Worm (Caenorhabditis elegans) whole organism, late embryonic: ENCODE data around the gene T05H10.8.

Experiments
- C08G9.2 ChIP-seq: sonication (generic microtip); optimal IDR thresholded peaks from 2 replicates; lab custom pipeline; 2016; ENCODE audit warnings: mild to moderate bottlenecking, missing genetic modification characterization, moderate library complexity, missing compliant biosample characterization
- T23F11.4 ChIP-seq: fragments of 200-800 bp; sonication (Bioruptor generic); optimal IDR thresholded peaks from 2 replicates; lab custom pipeline; 2018; ENCODE audit warnings: mild to moderate bottlenecking, missing genetic modification characterization, missing compliant biosample characterization
- ama-1 ChIP-seq: fragments of 150-350 bp; optimal IDR thresholded peaks from 2 replicates; lab custom pipeline; 2014
- ceh-14 ChIP-seq: sonication (generic microtip); optimal IDR thresholded peaks from 2 replicates; lab custom pipeline; 2016; ENCODE audit warnings: missing genotype, missing genetic modification characterization, missing compliant biosample characterization
- ceh-19 ChIP-seq: fragments of 200-800 bp; sonication (Bioruptor generic); optimal IDR thresholded peaks from 2 replicates; lab custom pipeline; 2018; ENCODE audit warnings: mild to moderate bottlenecking, missing genetic modification characterization, missing compliant biosample characterization
- ceh-2 ChIP-seq: sonication (generic microtip); optimal IDR thresholded peaks from 2 replicates; lab custom pipeline; 2016; ENCODE audit warnings: missing genotype, missing genetic modification characterization, missing compliant biosample characterization
- ceh-22 ChIP-seq: sonication (generic microtip); optimal IDR thresholded peaks from 2 replicates; lab custom pipeline; 2017; ENCODE audit warnings: missing biosample characterization, missing genetic modification characterization
- ceh-30 ChIP-seq: fragments of 150-350 bp; optimal IDR thresholded peaks from 2 replicates; lab custom pipeline; 2014; ENCODE audit warnings: missing biosample characterization, missing genetic modification characterization
- ceh-31 ChIP-seq: sonication (generic microtip); optimal IDR thresholded peaks from 2 replicates; lab custom pipeline; 2016; ENCODE audit warnings: missing genetic modification characterization, missing compliant biosample characterization
- ceh-45 ChIP-seq: fragments of 200-800 bp; sonication (Bioruptor generic); IDR thresholded peaks from 2 replicates; pipeline ENCODE4 v1.3.6; 2022; ENCODE audit warnings: missing genetic modification reagents, missing genetic modification characterization, missing compliant biosample characterization
- ceh-48 ChIP-seq: sonication (generic microtip); optimal IDR thresholded peaks from 2 replicates; lab custom pipeline; 2016; ENCODE audit warnings: missing genetic modification characterization, inconsistent platforms, missing compliant biosample characterization
- ceh-6 ChIP-seq: fragments of 200-800 bp; sonication (Bioruptor generic); optimal IDR thresholded peaks from 2 replicates; lab custom pipeline; 2018; ENCODE audit warnings: mild to moderate bottlenecking, missing genetic modification characterization, missing compliant biosample characterization
- che-1 ChIP-seq: sonication (generic microtip); optimal IDR thresholded peaks from 2 replicates; lab custom pipeline; 2016; ENCODE audit warnings: mild to moderate bottlenecking, missing genetic modification characterization, missing compliant biosample characterization
- dve-1 ChIP-seq: sonication (generic microtip); optimal IDR thresholded peaks from 2 replicates; lab custom pipeline; 2017; ENCODE audit warnings: antibody characterized with exemption, mild to moderate bottlenecking, missing genetic modification characterization, missing compliant biosample characterization
- fax-1 ChIP-seq: sonication (generic microtip); optimal IDR thresholded peaks from 2 replicates; lab custom pipeline; 2016; ENCODE audit warnings: missing genotype, missing genetic modification characterization, missing compliant biosample characterization
- fkh-10 ChIP-seq: fragments of 150-350 bp; optimal IDR thresholded peaks from 2 replicates; lab custom pipeline; 2014; ENCODE audit warnings: missing biosample characterization, missing genetic modification reagents, missing genetic modification characterization
- gmeb-2 ChIP-seq: sonication (generic microtip); optimal IDR thresholded peaks from 2 replicates; lab custom pipeline; 2016; ENCODE audit warnings: missing genetic modification characterization, inconsistent platforms, missing compliant biosample characterization
- hlh-13 ChIP-seq: fragments of 200-800 bp; sonication (Bioruptor generic); optimal IDR thresholded peaks from 2 replicates; lab custom pipeline; 2018; ENCODE audit warnings: mild to moderate bottlenecking, missing genetic modification characterization, missing compliant biosample characterization
- hlh-8 ChIP-seq: sonication (generic microtip); optimal IDR thresholded peaks from 2 replicates; lab custom pipeline; 2016; ENCODE audit warnings: missing genotype, missing genetic modification characterization, missing compliant biosample characterization
- lim-6 ChIP-seq: sonication (generic microtip); optimal IDR thresholded peaks from 2 replicates; lab custom pipeline; 2016; ENCODE audit warnings: missing genetic modification characterization, missing compliant biosample characterization
- mec-3 ChIP-seq: sonication (generic microtip); optimal IDR thresholded peaks from 2 replicates; lab custom pipeline; 2016; ENCODE audit warnings: borderline replicate concordance, missing genetic modification characterization, missing compliant biosample characterization
- nhr-11 ChIP-seq: fragments of 150-350 bp; optimal IDR thresholded peaks from 2 replicates; lab custom pipeline; 2014; ENCODE audit warnings: missing biosample characterization, missing genetic modification characterization
- nhr-232 ChIP-seq: sonication (generic microtip); optimal IDR thresholded peaks from 2 replicates; lab custom pipeline; 2016; ENCODE audit warnings: missing genetic modification characterization, missing compliant biosample characterization
- npax-4 ChIP-seq: sonication (generic microtip); optimal IDR thresholded peaks from 2 replicates; lab custom pipeline; 2016; ENCODE audit warnings: missing genetic modification characterization, missing compliant biosample characterization
- pat-9 ChIP-seq: fragments of 200-800 bp; sonication (Bioruptor generic); optimal IDR thresholded peaks from 2 replicates; lab custom pipeline; 2018; ENCODE audit warnings: mild to moderate bottlenecking, missing genetic modification characterization, moderate library complexity, missing compliant biosample characterization
- pax-1 ChIP-seq: fragments of 150-350 bp; optimal IDR thresholded peaks from 2 replicates; lab custom pipeline; 2014; ENCODE audit warnings: missing biosample characterization, missing genetic modification characterization
- pha-4 ChIP-seq: fragments of 150-350 bp; optimal IDR thresholded peaks from 2 replicates; lab custom pipeline; 2018; ENCODE audit warnings: missing biosample characterization, missing genetic modification reagents, missing genetic modification characterization
- ref-2 ChIP-seq: sonication (generic microtip); optimal IDR thresholded peaks from 2 replicates; lab custom pipeline; 2016; ENCODE audit warnings: missing genetic modification characterization, missing compliant biosample characterization
- rnt-1 ChIP-seq: sonication (generic microtip); optimal IDR thresholded peaks from 2 replicates; lab custom pipeline; 2016; ENCODE audit warnings: missing genetic modification characterization, missing compliant biosample characterization
- sdc-2 ChIP-seq: sonication (generic microtip); optimal IDR thresholded peaks from 2 replicates; lab custom pipeline; 2016; ENCODE audit warnings: missing genotype, missing genetic modification characterization, missing compliant biosample characterization
- tbx-2 ChIP-seq: sonication (generic microtip); optimal IDR thresholded peaks from 2 replicates; lab custom pipeline; 2016; ENCODE audit warnings: missing genetic modification characterization, missing compliant biosample characterization
- tbx-7 ChIP-seq: sonication (generic microtip); optimal IDR thresholded peaks from 2 replicates; lab custom pipeline; 2016; ENCODE audit warnings: missing genotype, missing genetic modification characterization, missing compliant biosample characterization
- unc-3 ChIP-seq, 2 experiments: fragments of 200-800 bp in 1 of 2; sonication (Bioruptor generic) in 1 of 2; sonication (generic microtip) in 1 of 2; conservative IDR thresholded peaks in 1 of 2; optimal IDR thresholded peaks in 1 of 2; 2 replicates each; pipeline versions ENCODE4 v1.3.6 to Lab custom; 2016 to 2022; ENCODE audit warnings: missing compliant biosample characterization in 2 of 2, missing genetic modification characterization in 2 of 2, missing genetic modification reagents in 1 of 2
- unc-55 ChIP-seq: sonication (generic microtip); optimal IDR thresholded peaks from 2 replicates; lab custom pipeline; 2017; ENCODE audit warnings: missing biosample characterization, missing genetic modification reagents, missing genetic modification characterization
- unc-86 ChIP-seq: sonication (generic microtip); optimal IDR thresholded peaks from 2 replicates; lab custom pipeline; 2016; ENCODE audit warnings: missing genetic modification characterization, missing compliant biosample characterization
- ztf-16 ChIP-seq: sonication (generic microtip); optimal IDR thresholded peaks from 2 replicates; lab custom pipeline; 2017; ENCODE audit warnings: missing genetic modification characterization, missing compliant biosample characterization

The T05H10.8 gene

DNA sequence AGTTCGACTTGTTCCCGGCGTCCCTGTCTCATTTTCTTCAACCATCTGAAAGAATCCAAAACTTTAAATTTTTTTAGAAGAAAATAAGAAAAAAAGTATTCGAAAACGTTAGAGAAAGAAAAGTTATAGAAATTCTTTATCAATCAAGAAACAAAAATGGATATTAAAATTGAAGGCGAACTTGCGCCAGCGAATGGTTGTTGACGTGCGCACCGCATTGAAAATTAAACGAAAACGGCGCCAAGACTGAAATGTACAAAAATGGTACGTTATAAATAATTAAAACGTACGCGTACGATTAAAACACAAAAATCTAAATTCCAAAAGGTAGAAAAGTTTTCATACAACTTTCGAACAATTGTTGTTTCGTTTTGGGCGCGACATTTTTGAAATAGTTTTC, 27.9 kb downstream of the T05H10.8 start, which contains the start of gene K02C4.3 (continued):
- TF ChIP-seq nhr-232 (tag; lab: Kevin White, UChicago) (no peak), pha-4 (tag; lab: Kevin White, UChicago) (no peak)

DNA sequence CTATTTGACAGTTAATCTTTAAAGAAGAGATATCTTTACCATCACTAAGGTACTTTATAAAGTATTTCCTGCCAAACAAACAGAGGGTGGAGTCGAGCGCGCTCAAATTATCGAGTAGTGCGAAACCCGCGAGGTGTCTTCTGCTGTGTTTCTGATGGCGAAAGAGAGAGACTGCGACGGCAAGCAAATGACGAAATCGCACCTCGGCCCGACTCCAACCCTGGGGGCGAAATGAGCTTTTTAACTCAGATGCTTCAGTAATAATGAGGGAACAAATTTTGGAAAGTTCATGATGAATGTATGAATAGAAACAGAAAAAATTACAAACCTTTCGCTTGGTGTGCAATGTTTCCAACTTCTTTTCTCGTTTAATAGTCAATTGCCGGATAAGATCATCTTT, 32.7 kb downstream of the T05H10.8 start:
- no peak for TF ChIP-seq sdc-2
- TF ChIP-seq ref-2 (tag; lab: Kevin White, UChicago): peak; percentile 4
- peak; percentile 56 for TF ChIP-seq dve-1
- TF ChIP-seq hlh-13 (GFP tag; lab: Kevin White, UChicago): no peak
- no peak for TF ChIP-seq ceh-22 (tag; lab: Kevin White, UChicago)
- no peak for TF ChIP-seq fkh-10
- TF ChIP-seq pax-1 (tag; lab: Kevin White, UChicago): no peak
- TF ChIP-seq ceh-19: no peak
- TF ChIP-seq unc-86 (tag; lab: Kevin White, UChicago): no peak
- TF ChIP-seq ama-1 (lab: Kevin White, UChicago): peak; percentile 12
- TF ChIP-seq, all 69 proteins: peak for 3

DNA sequence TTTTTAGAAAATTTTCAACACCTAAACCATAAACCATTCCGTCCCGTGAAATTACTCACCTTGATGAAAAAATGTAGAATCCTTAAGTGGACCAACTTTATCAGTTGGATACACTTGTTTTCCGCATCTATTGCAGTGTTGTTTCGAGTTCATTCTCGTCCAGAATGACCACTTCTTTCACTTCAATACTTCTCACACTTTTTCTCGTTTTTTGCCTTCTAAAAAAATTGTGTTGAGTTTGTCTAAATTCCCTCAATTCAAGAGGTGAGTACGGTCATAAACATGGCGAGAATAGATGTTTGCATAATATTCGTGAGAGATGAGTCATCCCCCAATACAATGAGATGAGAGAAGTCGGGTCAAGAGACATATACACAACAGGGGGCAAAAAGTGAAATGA, 33.7 kb downstream of the T05H10.8 start, which contains the start of gene ltd-1:
Gene ltd-1, minus strand, starts transcription at position 218 of the 400 bp plus-strand sequence.
- TF ChIP-seq gmeb-2 (tag; lab: Kevin White, UChicago) (no peak), ztf-16 (tag; lab: Kevin White, UChicago) (no peak), ceh-2 (tag; lab: Kevin White, UChicago) (no peak), mec-3 (tag; lab: Kevin White, UChicago) (no peak), fax-1 (tag; lab: Kevin White, UChicago) (no peak), unc-3 (GFP tag; conservative IDR thresholded peaks at IDR 0.05; lab: Robert Waterston, UW) (no peak), unc-3 (tag; optimal IDR thresholded peaks at IDR 0.05; lab: Kevin White, UChicago) (no peak), tbx-2 (no peak), C08G9.2 (tag; lab: Kevin White, UChicago) (no peak)

DNA sequence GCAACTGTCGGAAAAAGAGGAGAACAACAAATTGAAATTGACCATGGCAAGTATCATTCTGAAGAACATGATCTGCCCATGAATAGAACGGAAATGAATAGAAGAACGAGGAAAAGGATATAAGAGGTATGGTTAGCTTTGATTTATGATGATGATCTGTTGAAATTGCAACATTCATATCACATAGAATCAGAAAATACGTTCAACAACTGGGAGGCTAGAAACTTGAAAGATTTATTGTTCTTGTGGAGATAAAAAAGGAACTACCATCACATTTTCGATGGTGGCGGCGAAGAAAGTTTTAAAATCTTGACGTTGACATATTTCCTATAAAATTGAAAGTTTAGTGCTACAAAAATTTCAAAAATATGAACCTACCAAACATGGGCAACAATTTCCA, 34.4 kb downstream of the T05H10.8 start:
- TF ChIP-seq C08G9.2 (tag; lab: Kevin White, UChicago) (no peak), rnt-1 (no peak), unc-55 (GFP tag; lab: Kevin White, UChicago) (no peak), che-1 (tag; lab: Kevin White, UChicago) (no peak), T23F11.4 (GFP tag; lab: Kevin White, UChicago) (no peak), ref-2 (tag; lab: Kevin White, UChicago) (no peak), nhr-11 (tag; lab: Kevin White, UChicago) (no peak)
- TF ChIP-seq, all 69 proteins: peak for 0

DNA sequence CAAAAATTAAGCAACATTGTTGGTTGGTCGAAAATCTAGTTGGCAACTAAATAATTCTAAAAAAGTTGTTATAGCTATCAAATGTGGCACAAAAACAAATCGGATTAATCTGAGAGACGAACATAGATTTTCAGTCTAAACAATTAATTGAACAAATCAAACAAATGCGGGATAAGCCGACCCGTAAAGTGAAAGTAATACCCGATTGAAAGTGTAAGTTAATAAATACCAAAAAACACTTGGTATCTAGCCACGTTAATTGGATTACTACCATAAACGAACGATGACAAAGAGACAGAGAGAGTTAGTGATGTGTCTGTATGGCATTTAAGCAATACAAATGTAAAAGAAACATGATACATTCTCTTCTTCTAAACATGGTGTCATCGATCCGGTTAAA, 35.0 kb downstream of the T05H10.8 start:
- TF ChIP-seq npax-4 (no peak), lim-6 (tag; lab: Kevin White, UChicago) (no peak), pat-9 (tag; lab: Kevin White, UChicago) (no peak), hlh-13 (GFP tag; lab: Kevin White, UChicago) (no peak), ceh-48 (tag; lab: Kevin White, UChicago) (no peak), dve-1 (no peak), ceh-14 (tag; lab: Kevin White, UChicago) (no peak), ceh-31 (no peak), ceh-30 (tag; lab: Kevin White, UChicago) (no peak), ceh-2 (tag; lab: Kevin White, UChicago) (no peak), ztf-16 (tag; lab: Kevin White, UChicago) (no peak), pha-4 (tag; lab: Kevin White, UChicago) (no peak), unc-86 (tag; lab: Kevin White, UChicago) (no peak), fkh-10 (no peak), ceh-45 (GFP tag; lab: Robert Waterston, UW) (no peak), ceh-6 (GFP tag; lab: Kevin White, UChicago) (no peak), hlh-8 (tag; lab: Kevin White, UChicago) (no peak), fax-1 (tag; lab: Kevin White, UChicago) (no peak), tbx-7 (tag; lab: Kevin White, UChicago) (no peak)
